Worm (Caenorhabditis elegans): ENCODE results near the gene C14A11.2.

C14A11.2 gene

ce11 chrX:2852388-2852908, 49.5 kb downstream of the C14A11.2 start, which contains the start of gene kin-29 (continued):
- TF ChIP-seq B0261.1 (tag; optimal IDR thresholded peaks at IDR 0.05) = peak; percentile 24
- no peak for TF ChIP-seq efl-1 (GFP tag; optimal IDR thresholded peaks at IDR 0.05)
- no peak for TF ChIP-seq zim-3 (tag; optimal IDR thresholded peaks at IDR 0.05)
- no peak for TF ChIP-seq snpc-1.3 (tag; optimal IDR thresholded peaks at IDR 0.05; ENCODE audit: insufficient read depth)
- TF ChIP-seq F52B5.7 (tag; optimal IDR thresholded peaks at IDR 0.05) = peak; percentile 20
- TF ChIP-seq rpc-1 (optimal IDR thresholded peaks at IDR 0.05) = no peak
- TF ChIP-seq rpc-1 (tag; optimal IDR thresholded peaks at IDR 0.05) = no peak
- TF ChIP-seq ekl-4 (GFP tag; IDR thresholded peaks at IDR 0.05) = peak; percentile 43; the same call in 1 of the 2 replicates
- peak; percentile 36 for TF ChIP-seq die-1 (tag; optimal IDR thresholded peaks at IDR 0.05)
- no peak for TF ChIP-seq Y79H2A.3 (GFP tag; conservative IDR thresholded peaks at IDR 0.05)
- TF ChIP-seq lsy-27 (tag; optimal IDR thresholded peaks at IDR 0.05; ENCODE audit: borderline replicate concordance, insufficient read depth) = no peak
- no peak for TF ChIP-seq attf-3 (GFP tag; conservative IDR thresholded peaks at IDR 0.05)
- no peak; the same call in 1 of the 2 replicates for TF ChIP-seq Y67H2A.10 (GFP tag; conservative IDR thresholded peaks at IDR 0.05)
- no peak for TF ChIP-seq xnd-1 (tag; optimal IDR thresholded peaks at IDR 0.05)
- TF ChIP-seq madf-8 (GFP tag; conservative IDR thresholded peaks at IDR 0.05) = no peak
- TF ChIP-seq sea-2 (GFP tag; IDR thresholded peaks at IDR 0.05) = no peak
- TF ChIP-seq him-1 (tag; optimal IDR thresholded peaks at IDR 0.05) = no peak
- peak; percentile 48; the same call in 1 of the 2 replicates for TF ChIP-seq C06A6.2 (GFP tag; conservative IDR thresholded peaks at IDR 0.05)
- TF ChIP-seq unc-130 (GFP tag; optimal IDR thresholded peaks at IDR 0.05) = no peak
- peak; percentile 6 for TF ChIP-seq ztf-22 (GFP tag; optimal IDR thresholded peaks at IDR 0.05)
- no peak for TF ChIP-seq F33H1.4 (GFP tag; IDR thresholded peaks at IDR 0.05)
- TF ChIP-seq B0019.2 (GFP tag; conservative IDR thresholded peaks at IDR 0.05) = no peak
- TF ChIP-seq F37B4.10 (GFP tag; IDR thresholded peaks at IDR 0.05) = no peak
- TF ChIP-seq hmg-20 (GFP tag; IDR thresholded peaks at IDR 0.05) = peak; percentile 51
- TF ChIP-seq tbp1 (GFP tag; optimal IDR thresholded peaks at IDR 0.05) = peak; percentile 41
- TF ChIP-seq let-526 (GFP tag; IDR thresholded peaks at IDR 0.05) = 0 out of 2 replicates have a peak, but pooled peaks have one; percentile 47
- TF ChIP-seq K12H6.12 (tag; optimal IDR thresholded peaks at IDR 0.05) = peak; percentile 96
- no peak for TF ChIP-seq mxl-1 (tag; optimal IDR thresholded peaks at IDR 0.05)
- TF ChIP-seq nhr-80 (tag; optimal IDR thresholded peaks at IDR 0.05) = peak; percentile 76

ce11 chrX:2853963-2854362, 51.1 kb downstream of the C14A11.2 start:
- no peak for TF ChIP-seq ceh-40 (GFP tag; IDR thresholded peaks at IDR 0.05)
- TF ChIP-seq atf-7 (tag; optimal IDR thresholded peaks at IDR 0.05) = no peak
- TF ChIP-seq C06A6.2 (GFP tag; conservative IDR thresholded peaks at IDR 0.05) = no peak
- TF ChIP-seq die-1 (tag; optimal IDR thresholded peaks at IDR 0.05) = no peak
- no peak for TF ChIP-seq efl-1 (GFP tag; optimal IDR thresholded peaks at IDR 0.05)
- TF ChIP-seq K11D2.4 (GFP tag; IDR thresholded peaks at IDR 0.05) = no peak
- no peak for TF ChIP-seq cebp-2 (GFP tag; IDR thresholded peaks at IDR 0.05)
- TF ChIP-seq snpc-1.3 (tag; optimal IDR thresholded peaks at IDR 0.05; ENCODE audit: insufficient read depth) = no peak
- TF ChIP-seq madf-10 (tag; optimal IDR thresholded peaks at IDR 0.05) = no peak
- no peak for TF ChIP-seq cebp-1 (GFP tag; IDR thresholded peaks at IDR 0.05)
- no peak for TF ChIP-seq cebp-1 (tag; optimal IDR thresholded peaks at IDR 0.05)
- no peak for TF ChIP-seq let-607 (tag; optimal IDR thresholded peaks at IDR 0.05)
- no peak for TF ChIP-seq madf-6 (GFP tag; IDR thresholded peaks at IDR 0.05)
- TF ChIP-seq sdz-38 (tag; optimal IDR thresholded peaks at IDR 0.05) = no peak
- TF ChIP-seq pbrm-1 (GFP tag; IDR thresholded peaks at IDR 0.05) = no peak

All from whole organism, young adult.